Fruit fly (Drosophila melanogaster) S2 (cell line): ENCODE data around the gene Nplp3.

ENCODE experiments used
- CG8478 ChIP-seq: fragments of >200 bp; optimal IDR thresholded peaks from 2 replicates; lab custom pipeline; 2018
- CTCF ChIP-seq, 2 experiments: fragments of >200 bp; optimal IDR thresholded peaks; 2 replicates each; lab custom pipeline; 2018

DNA sequence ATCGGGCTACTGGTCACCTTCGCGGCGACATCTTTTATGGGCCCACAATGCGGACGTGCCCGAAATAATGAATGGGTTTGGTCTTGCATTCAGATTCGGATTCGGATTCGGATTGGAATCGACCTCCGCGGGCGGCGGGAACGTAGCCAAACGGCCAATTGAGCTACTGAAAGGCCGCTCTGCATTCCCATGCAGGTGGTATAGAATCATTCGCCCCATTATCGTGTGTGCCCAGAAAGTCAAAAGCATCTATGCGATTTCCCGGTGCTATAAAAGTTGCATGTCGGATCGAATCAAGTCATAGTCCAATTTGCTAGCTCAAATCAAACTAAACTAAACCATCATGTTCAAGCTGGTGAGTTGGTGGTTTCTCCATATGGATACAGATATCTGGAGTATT, 48.7 kb upstream of the Nplp3 start, which contains the start of gene CG13068:
- TF ChIP-seq CTCF (optimal IDR thresholded peaks at IDR 0.05; lab: Kevin White, UChicago): no peak
- no peak for TF ChIP-seq CG8478
